Worm (Caenorhabditis elegans) whole organism, young adult: ENCODE results near the gene C16C8.22.

Experiments
- B0019.2 ChIP-seq: fragments of 200-800 bp; sonication (Bioruptor generic); conservative IDR thresholded peaks from 2 replicates; pipeline ENCODE4 v1.3.6; 2022; ENCODE audit warnings: missing genetic modification reagents, missing genetic modification characterization, missing compliant biosample characterization
- B0336.3 ChIP-seq: fragments of 200-800 bp; sonication (Bioruptor generic); IDR thresholded peaks from 2 replicates; pipeline ENCODE4 v1.3.6; 2022; ENCODE audit warnings: missing genetic modification characterization, missing compliant biosample characterization
- F22D6.2 ChIP-seq: sonication (generic microtip); optimal IDR thresholded peaks from 2 replicates; lab custom pipeline; 2016; ENCODE audit warnings: mild to moderate bottlenecking, missing genetic modification characterization, missing compliant biosample characterization
- F23B12.7 ChIP-seq: sonication (generic microtip); optimal IDR thresholded peaks from 2 replicates; lab custom pipeline; 2017; ENCODE audit warnings: missing genetic modification characterization, mild to moderate bottlenecking, missing compliant biosample characterization, antibody characterized with exemption, moderate library complexity; ENCODE audit not compliant: insufficient read depth
- F37B4.10 ChIP-seq: fragments of 200-800 bp; sonication (Bioruptor generic); IDR thresholded peaks from 2 replicates; pipeline ENCODE4 v1.3.6; 2022; ENCODE audit warnings: missing genetic modification characterization, missing compliant biosample characterization
- F39B2.1 ChIP-seq: fragments of 200-800 bp; sonication (Bioruptor generic); IDR thresholded peaks from 2 replicates; pipeline ENCODE4 v1.3.6; 2022; ENCODE audit warnings: missing genetic modification reagents, missing genetic modification characterization, missing compliant biosample characterization
- F52B5.7 ChIP-seq: sonication (generic microtip); optimal IDR thresholded peaks from 2 replicates; lab custom pipeline; 2016; ENCODE audit warnings: mild to moderate bottlenecking, missing genetic modification characterization, missing compliant biosample characterization
- ZK185.1 ChIP-seq: sonication (generic microtip); optimal IDR thresholded peaks from 2 replicates; lab custom pipeline; 2016; ENCODE audit warnings: mild to moderate bottlenecking, missing genetic modification characterization, missing compliant biosample characterization; ENCODE audit not compliant: poor library complexity, severe bottlenecking
- dpl-1 ChIP-seq: fragments of 150-350 bp; optimal IDR thresholded peaks from 2 replicates; lab custom pipeline; 2014; ENCODE audit warnings: missing biosample characterization, missing genetic modification reagents, missing genetic modification characterization
- hlh-12 ChIP-seq: sonication (generic microtip); optimal IDR thresholded peaks from 2 replicates; lab custom pipeline; 2016; ENCODE audit warnings: missing genetic modification characterization, missing compliant biosample characterization
- zfh-2 ChIP-seq: fragments of 200-800 bp; sonication (Bioruptor generic); conservative IDR thresholded peaks from 2 replicates; pipeline ENCODE4 v1.3.6; 2022; ENCODE audit warnings: missing genetic modification reagents, missing genetic modification characterization, missing compliant biosample characterization
- ztf-6 ChIP-seq: fragments of 200-800 bp; sonication (Bioruptor generic); IDR thresholded peaks from 2 replicates; pipeline ENCODE4 v1.3.6; 2022; ENCODE audit warnings: missing genetic modification reagents, missing genetic modification characterization, missing compliant biosample characterization

- TF ChIP-seq ZK185.1 (tag; lab: Kevin White, UChicago), result no peak
- TF ChIP-seq F23B12.7 (tag; lab: Kevin White, UChicago), result no peak
- no peak for TF ChIP-seq F37B4.10 (GFP tag; lab: Robert Waterston, UW)
- no peak for TF ChIP-seq dpl-1
- no peak for TF ChIP-seq hlh-12 (tag; lab: Kevin White, UChicago)
- no peak for TF ChIP-seq F52B5.7
- TF ChIP-seq F22D6.2 (tag; lab: Kevin White, UChicago), result no peak
- TF ChIP-seq F39B2.1 (GFP tag; lab: Robert Waterston, UW), result no peak
- no peak for TF ChIP-seq B0019.2 (GFP tag; lab: Robert Waterston, UW)
- no peak for TF ChIP-seq B0336.3 (GFP tag; lab: Robert Waterston, UW)
- TF ChIP-seq zfh-2, result no peak
- no peak for TF ChIP-seq ztf-6 (GFP tag; lab: Robert Waterston, UW)
Observed at ce11 chrII:3422938-3423337, 20.1 kb downstream of the C16C8.22 start.
